Worm (Caenorhabditis elegans): Measurements from ENCODE around the gene nrde-1.
A peak's percentile ranks its signal among the peaks of the same experiment; 100 is the strongest.

Gene nrde-1

ce11 chrIII:3697181-3697580 lies 16.1 kb upstream of the nrde-1 start:
- peak; percentile 90 for TF ChIP-seq hsf-1 (GFP tag; IDR thresholded peaks at IDR 0.05)
- TF ChIP-seq ztf-18 (tag; optimal IDR thresholded peaks at IDR 0.05), result peak; percentile 58
- TF ChIP-seq mcd-1 (GFP tag; IDR thresholded peaks at IDR 0.05), result peak; percentile 72
- TF ChIP-seq hmg-1.2 (GFP tag; IDR thresholded peaks at IDR 0.05), result peak; percentile 41

DNA sequence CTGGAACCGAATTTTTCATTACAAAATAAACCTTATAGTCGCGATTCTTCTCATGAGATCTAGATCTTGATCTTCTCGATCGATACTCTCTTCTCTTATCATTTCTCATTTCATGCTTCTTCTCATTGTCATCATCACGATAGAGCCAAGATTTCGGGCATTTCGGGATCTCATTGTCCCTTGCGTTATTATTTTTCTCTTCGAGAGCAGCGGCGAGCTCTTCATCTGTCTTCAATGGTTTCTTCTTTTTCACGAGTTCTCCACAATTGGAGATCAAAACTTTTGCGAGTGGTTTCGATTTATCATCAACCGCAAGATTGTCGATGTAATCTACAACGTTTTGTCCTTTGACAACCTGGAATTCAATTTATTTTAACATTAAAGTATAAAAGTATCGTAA lies 14.9 kb upstream of the nrde-1 start:
- TF ChIP-seq hlh-26 (GFP tag; conservative IDR thresholded peaks at IDR 0.05) (no peak), Y56A3A.18 (GFP tag; IDR thresholded peaks at IDR 0.05) (no peak), F33H1.4 (GFP tag; IDR thresholded peaks at IDR 0.05) (no peak), F49E8.2 (tag; optimal IDR thresholded peaks at IDR 0.05; ENCODE audit: insufficient read depth) (no peak), mel-28 (tag; optimal IDR thresholded peaks at IDR 0.05; ENCODE audit: borderline replicate concordance) (no peak), nfyb-1 (GFP tag; IDR thresholded peaks at IDR 0.05) (no peak), ekl-4 (GFP tag; IDR thresholded peaks at IDR 0.05) (no peak), nhr-27 (tag; optimal IDR thresholded peaks at IDR 0.05) (no peak), B0336.3 (GFP tag; IDR thresholded peaks at IDR 0.05) (no peak), egrh-3 (GFP tag; IDR thresholded peaks at IDR 0.05) (no peak), nhr-120 (GFP tag; IDR thresholded peaks at IDR 0.05) (no peak), chd-7 (tag; optimal IDR thresholded peaks at IDR 0.05) (no peak), gei-17 (GFP tag; optimal IDR thresholded peaks at IDR 0.05) (no peak), dox-1 (GFP tag; IDR thresholded peaks at IDR 0.05) (no peak), nfya-2 (GFP tag; IDR thresholded peaks at IDR 0.05) (no peak), C17E4.6 (GFP tag; IDR thresholded peaks at IDR 0.05) (no peak), lin-35 (GFP tag; optimal IDR thresholded peaks at IDR 0.05) (no peak), snpc-1.3 (tag; optimal IDR thresholded peaks at IDR 0.05; ENCODE audit: insufficient read depth) (no peak), repo-1 (tag; optimal IDR thresholded peaks at IDR 0.05) (no peak), lsy-27 (tag; optimal IDR thresholded peaks at IDR 0.05; ENCODE audit: borderline replicate concordance, insufficient read depth) (no peak)

DNA sequence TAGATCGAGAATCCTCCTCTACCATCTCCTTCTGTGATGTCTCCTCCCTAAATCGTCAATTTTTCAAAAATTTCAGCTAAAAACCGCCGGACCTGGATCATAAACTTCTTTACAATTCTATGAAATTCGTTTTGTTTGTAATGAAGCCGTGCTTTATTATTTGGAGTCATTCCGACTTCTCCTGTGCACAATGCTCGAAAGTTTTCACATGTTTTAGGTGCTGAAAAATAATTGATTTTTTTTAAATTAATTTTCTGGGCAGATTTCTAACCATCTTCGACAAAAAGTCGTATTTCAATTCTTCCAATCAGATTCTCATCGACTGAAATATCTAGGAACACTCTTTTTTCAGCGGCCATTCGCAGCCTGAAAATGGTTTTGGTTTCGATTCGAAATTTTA lies 14.0 kb upstream of the nrde-1 start, which contains the start of gene cyn-9:
Gene cyn-9 (minus strand): TSS at position 366 of the 400 bp plus-strand sequence.
- TF ChIP-seq hrde-1 (tag; optimal IDR thresholded peaks at IDR 0.05; ENCODE audit: borderline replicate concordance) (peak; percentile 3), F39B2.1 (GFP tag; IDR thresholded peaks at IDR 0.05) (0 out of 2 replicates have a peak, but pooled peaks have one; percentile 21), ekl-4 (GFP tag; IDR thresholded peaks at IDR 0.05) (peak; percentile 56; the same call in 1 of the 2 replicates), ZK185.1 (tag; optimal IDR thresholded peaks at IDR 0.05; ENCODE audit: poor library complexity, severe bottlenecking) (no peak), ztf-3 (GFP tag; optimal IDR thresholded peaks at IDR 0.05) (peak; percentile 37), F57C9.4 (tag; optimal IDR thresholded peaks at IDR 0.05) (no peak), snpc-3.4 (tag; optimal IDR thresholded peaks at IDR 0.05) (no peak), dpff-1 (tag; optimal IDR thresholded peaks at IDR 0.05) (no peak), bed-2 (GFP tag; IDR thresholded peaks at IDR 0.05) (no peak), hlh-12 (tag; optimal IDR thresholded peaks at IDR 0.05) (no peak), cebp-1 (GFP tag; IDR thresholded peaks at IDR 0.05) (no peak), cebp-1 (tag; optimal IDR thresholded peaks at IDR 0.05) (peak; percentile 3), ama-1 (optimal IDR thresholded peaks at IDR 0.05) (no peak), ama-1 (GFP tag; optimal IDR thresholded peaks at IDR 0.05) (no peak), hsf-1 (GFP tag; IDR thresholded peaks at IDR 0.05) (0 out of 2 replicates have a peak, but pooled peaks have one; percentile 20), ceh-58 (GFP tag; IDR thresholded peaks at IDR 0.05) (no peak), athp-1 (tag; optimal IDR thresholded peaks at IDR 0.05) (peak; percentile 33), lin-54 (GFP tag; optimal IDR thresholded peaks at IDR 0.05) (peak; percentile 32)
